Fruit fly (Drosophila melanogaster) whole organism, adult: Measurements from ENCODE around the gene Pcd.

Experiments used
- CG11617 ChIP-seq: fragments of 200-800 bp; sonication (Bioruptor generic); optimal IDR thresholded peaks from 2 replicates; lab custom pipeline; 2017; ENCODE audit warnings: mild to moderate bottlenecking, missing biosample characterization, missing genetic modification reagents, missing genetic modification characterization
- CG12768 ChIP-seq: fragments of 200-800 bp; sonication (Bioruptor generic); optimal IDR thresholded peaks from 2 replicates; lab custom pipeline; 2017; ENCODE audit warnings: missing biosample characterization, missing genetic modification characterization, mild to moderate bottlenecking, moderate library complexity, missing genetic modification reagents
- CG14711 ChIP-seq: fragments of 200-800 bp; sonication (Bioruptor generic); optimal IDR thresholded peaks from 2 replicates; lab custom pipeline; 2018; ENCODE audit warnings: missing biosample characterization, mild to moderate bottlenecking, missing genetic modification characterization, moderate library complexity
- CG1620 ChIP-seq: fragments of 200-800 bp; sonication (Bioruptor generic); optimal IDR thresholded peaks from 2 replicates; lab custom pipeline; 2016; ENCODE audit warnings: missing biosample characterization, missing genetic modification characterization
- CG33017 ChIP-seq: fragments of 200-800 bp; sonication (Bioruptor generic); optimal IDR thresholded peaks from 2 replicates; lab custom pipeline; 2018; ENCODE audit warnings: missing biosample characterization, mild to moderate bottlenecking, missing genetic modification characterization, moderate library complexity
- CG5204 ChIP-seq: fragments of 200-800 bp; sonication (Bioruptor generic); optimal IDR thresholded peaks from 2 replicates; lab custom pipeline; 2016; ENCODE audit warnings: missing biosample characterization, missing genetic modification characterization
- CG7045 ChIP-seq: fragments of 200-800 bp; sonication (Bioruptor generic); optimal IDR thresholded peaks from 2 replicates; lab custom pipeline; 2017; ENCODE audit warnings: missing biosample characterization, mild to moderate bottlenecking, missing genetic modification characterization
- CG7101 ChIP-seq: fragments of 200-800 bp; sonication (Bioruptor generic); optimal IDR thresholded peaks from 2 replicates; lab custom pipeline; 2018; ENCODE audit warnings: missing biosample characterization, mild to moderate bottlenecking, missing genetic modification characterization, moderate library complexity
- Clk ChIP-seq: fragments of 200-800 bp; sonication (Bioruptor generic); optimal IDR thresholded peaks from 2 replicates; lab custom pipeline; 2017; ENCODE audit warnings: missing biosample characterization, missing genetic modification characterization
- Crg-1 ChIP-seq: fragments of 200-800 bp; sonication (Bioruptor generic); optimal IDR thresholded peaks from 2 replicates; lab custom pipeline; 2016; ENCODE audit warnings: missing biosample characterization, missing genetic modification characterization
- Hr96 ChIP-seq: fragments of 200-800 bp; sonication (Bioruptor generic); optimal IDR thresholded peaks from 2 replicates; lab custom pipeline; 2016; ENCODE audit warnings: missing biosample characterization, missing genetic modification characterization
- Mnt ChIP-seq: fragments of 200-800 bp; sonication (Bioruptor generic); optimal IDR thresholded peaks from 2 replicates; lab custom pipeline; 2016; ENCODE audit warnings: missing biosample characterization, mild to moderate bottlenecking, missing genetic modification characterization
- bab1 ChIP-seq: fragments of 200-800 bp; sonication (Bioruptor generic); optimal IDR thresholded peaks from 3 replicates; lab custom pipeline; 2019; ENCODE audit warnings: missing biosample characterization, mild to moderate bottlenecking, missing genetic modification characterization, moderate library complexity
- cic ChIP-seq: fragments of 200-800 bp; sonication (Bioruptor generic); optimal IDR thresholded peaks from 2 replicates; lab custom pipeline; 2017; ENCODE audit warnings: missing biosample characterization, mild to moderate bottlenecking, missing genetic modification characterization, moderate library complexity
- cnc ChIP-seq, 2 experiments: fragments of >200 bp; optimal IDR thresholded peaks; 2 replicates each; lab custom pipeline; 2017
- kay ChIP-seq: fragments of 200-800 bp; sonication (Bioruptor generic); peaks from one replicate; lab custom pipeline; 2016; ENCODE audit warnings: missing biosample characterization, missing genetic modification characterization, borderline replicate concordance
- ovo ChIP-seq: fragments of 200-800 bp; sonication (Bioruptor generic); optimal IDR thresholded peaks from 2 replicates; lab custom pipeline; 2016; ENCODE audit warnings: missing biosample characterization, missing genetic modification characterization
- pad ChIP-seq: fragments of 200-800 bp; sonication (Bioruptor generic); optimal IDR thresholded peaks from 3 replicates; lab custom pipeline; 2017; ENCODE audit warnings: missing biosample characterization, missing genetic modification characterization, mild to moderate bottlenecking, moderate library complexity, missing genetic modification reagents
- tj ChIP-seq: fragments of 200-800 bp; sonication (Bioruptor generic); optimal IDR thresholded peaks from 3 replicates; lab custom pipeline; 2017; ENCODE audit warnings: missing biosample characterization, mild to moderate bottlenecking, missing genetic modification characterization, moderate library complexity
- toe ChIP-seq: fragments of 200-800 bp; sonication (Bioruptor generic); optimal IDR thresholded peaks from 2 replicates; lab custom pipeline; 2016; ENCODE audit warnings: missing biosample characterization, missing genetic modification characterization

Pcd gene

DNA sequence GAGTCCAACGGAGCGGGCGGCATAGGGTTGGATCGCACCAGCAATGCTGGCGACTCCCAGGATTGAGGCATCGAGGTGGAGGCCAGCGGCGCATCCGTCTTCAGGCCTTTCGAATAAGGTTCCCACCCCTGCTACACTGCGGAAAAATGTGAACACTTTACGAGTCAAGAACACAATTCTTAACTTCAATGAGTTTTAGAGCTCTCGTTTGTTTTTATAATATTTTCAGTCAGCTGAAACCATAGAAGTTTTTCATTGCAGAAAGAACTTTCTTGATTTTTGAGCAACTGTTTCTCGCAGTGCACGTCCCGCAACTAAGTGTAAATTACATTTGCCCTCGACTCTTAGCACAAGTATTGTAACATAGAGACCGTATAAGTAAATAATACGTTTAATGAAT lies 26.6 kb upstream of the Pcd start:
- TF ChIP-seq CG33017 (tag; lab: Kevin White, UChicago) = no peak
- TF ChIP-seq Clk (GFP tag; lab: Kevin White, UChicago) = no peak

DNA sequence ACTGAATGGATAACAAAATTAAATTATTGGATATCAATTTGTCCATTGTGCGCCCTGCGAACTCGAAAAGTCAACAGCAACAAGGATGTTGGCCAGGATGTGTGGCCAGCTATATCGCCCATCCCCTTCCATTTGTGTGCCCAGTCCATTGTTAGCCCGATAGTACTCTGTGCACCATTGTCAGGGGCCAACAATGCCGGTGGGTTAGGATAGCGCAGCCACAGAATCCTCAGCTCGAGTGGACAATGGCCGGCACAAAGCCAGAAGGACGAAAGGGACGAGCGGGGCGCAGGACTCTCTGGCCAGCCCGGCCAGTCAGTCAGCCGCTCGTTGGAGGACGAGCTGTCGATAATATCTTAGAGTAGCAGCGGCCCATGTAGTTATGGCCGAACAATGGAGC lies 25.1 kb upstream of the Pcd start:
- TF ChIP-seq CG1620 (GFP tag; lab: Kevin White, UChicago) (no peak), ovo (GFP tag; lab: Kevin White, UChicago) (no peak), pad (no peak), Clk (GFP tag; lab: Kevin White, UChicago) (no peak), CG33017 (tag; lab: Kevin White, UChicago) (no peak), Crg-1 (GFP tag; lab: Kevin White, UChicago) (no peak), CG12768 (GFP tag; lab: Kevin White, UChicago) (no peak), cic (GFP tag; lab: Kevin White, UChicago) (no peak), bab1 (no peak), Mnt (GFP tag; lab: Kevin White, UChicago) (no peak), Hr96 (GFP tag; lab: Kevin White, UChicago) (no peak), toe (no peak), CG5204 (no peak), CG11617 (GFP tag; lab: Kevin White, UChicago) (no peak), CG7101 (tag; lab: Kevin White, UChicago) (no peak), cnc (optimal IDR thresholded peaks at IDR 0.05; lab: Kevin White, UChicago) (no peak), kay (no peak), CG14711 (tag; lab: Kevin White, UChicago) (no peak), tj (GFP tag; lab: Kevin White, UChicago) (no peak)

- TF ChIP-seq CG5204 (no peak), CG14711 (tag; lab: Kevin White, UChicago) (no peak), Hr96 (GFP tag; lab: Kevin White, UChicago) (no peak), Mnt (GFP tag; lab: Kevin White, UChicago) (no peak), toe (no peak), CG33017 (tag; lab: Kevin White, UChicago) (no peak), tj (GFP tag; lab: Kevin White, UChicago) (no peak), bab1 (no peak), Clk (GFP tag; lab: Kevin White, UChicago) (no peak), CG1620 (GFP tag; lab: Kevin White, UChicago) (no peak), CG7101 (tag; lab: Kevin White, UChicago) (no peak), pad (no peak), CG11617 (GFP tag; lab: Kevin White, UChicago) (no peak), cic (GFP tag; lab: Kevin White, UChicago) (no peak), Crg-1 (GFP tag; lab: Kevin White, UChicago) (no peak), CG12768 (GFP tag; lab: Kevin White, UChicago) (no peak), kay (no peak), cnc (optimal IDR thresholded peaks at IDR 0.05; lab: Kevin White, UChicago) (no peak), CG7045 (no peak), ovo (GFP tag; lab: Kevin White, UChicago) (no peak)
Observed at dm6 chr3R:29699220-29699619, 23.7 kb upstream of the Pcd start.

DNA sequence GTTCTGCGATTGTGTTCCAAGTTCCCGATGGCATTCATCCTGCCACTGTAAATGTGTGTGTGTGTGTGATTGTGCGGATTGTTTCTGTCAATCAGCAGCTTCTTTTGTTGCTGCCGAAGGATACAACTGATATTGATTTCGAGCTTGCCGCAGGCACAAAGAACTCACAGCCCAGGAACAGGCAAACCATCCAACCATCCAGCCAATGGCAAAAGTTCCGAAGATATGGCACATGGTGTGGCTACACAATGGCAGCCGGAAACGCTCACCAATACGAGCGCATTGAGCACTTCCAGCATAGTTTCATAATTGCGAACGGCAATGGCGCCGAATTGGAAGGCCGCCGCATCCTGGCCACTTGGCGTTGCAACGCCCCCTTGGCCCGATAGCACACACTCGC lies 21.2 kb upstream of the Pcd start:
- TF ChIP-seq CG14711 (tag; lab: Kevin White, UChicago) (no peak), CG33017 (tag; lab: Kevin White, UChicago) (no peak), tj (GFP tag; lab: Kevin White, UChicago) (no peak), CG5204 (no peak), Crg-1 (GFP tag; lab: Kevin White, UChicago) (no peak), cic (GFP tag; lab: Kevin White, UChicago) (no peak), Hr96 (GFP tag; lab: Kevin White, UChicago) (no peak), kay (no peak), bab1 (no peak), Clk (GFP tag; lab: Kevin White, UChicago) (no peak), Mnt (GFP tag; lab: Kevin White, UChicago) (no peak)

DNA sequence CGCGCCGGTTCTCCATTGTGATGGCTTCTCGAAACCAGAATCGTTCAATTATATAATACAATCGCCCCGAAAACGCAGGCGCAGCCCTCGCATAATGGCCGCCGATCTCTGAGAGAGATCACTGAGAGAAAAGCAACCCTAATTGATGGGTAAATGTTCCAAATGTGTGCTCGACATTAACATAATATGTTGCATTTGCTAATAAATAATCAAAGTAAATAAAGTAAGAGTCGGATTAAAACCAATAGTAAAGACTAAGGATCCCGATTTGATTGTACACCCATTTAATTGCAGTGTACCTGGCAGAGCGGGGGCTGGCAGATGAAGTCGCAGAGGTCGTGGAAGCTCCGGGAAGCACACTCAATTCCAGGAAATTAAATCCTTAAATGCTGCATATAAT lies 18.4 kb upstream of the Pcd start:
- no peak for TF ChIP-seq Hr96 (GFP tag; lab: Kevin White, UChicago)
- no peak for TF ChIP-seq kay
- TF ChIP-seq CG14711 (tag; lab: Kevin White, UChicago) = no peak
- TF ChIP-seq cnc (optimal IDR thresholded peaks at IDR 0.05; lab: Kevin White, UChicago) = no peak
- no peak for TF ChIP-seq pad
- no peak for TF ChIP-seq CG7045
- TF ChIP-seq CG1620 (GFP tag; lab: Kevin White, UChicago) = no peak
- TF ChIP-seq CG7101 (tag; lab: Kevin White, UChicago) = no peak
- no peak for TF ChIP-seq CG5204
- no peak for TF ChIP-seq tj (GFP tag; lab: Kevin White, UChicago)
- no peak for TF ChIP-seq CG33017 (tag; lab: Kevin White, UChicago)
- TF ChIP-seq ovo (GFP tag; lab: Kevin White, UChicago) = no peak
- no peak for TF ChIP-seq cic (GFP tag; lab: Kevin White, UChicago)
- TF ChIP-seq bab1 = no peak

DNA sequence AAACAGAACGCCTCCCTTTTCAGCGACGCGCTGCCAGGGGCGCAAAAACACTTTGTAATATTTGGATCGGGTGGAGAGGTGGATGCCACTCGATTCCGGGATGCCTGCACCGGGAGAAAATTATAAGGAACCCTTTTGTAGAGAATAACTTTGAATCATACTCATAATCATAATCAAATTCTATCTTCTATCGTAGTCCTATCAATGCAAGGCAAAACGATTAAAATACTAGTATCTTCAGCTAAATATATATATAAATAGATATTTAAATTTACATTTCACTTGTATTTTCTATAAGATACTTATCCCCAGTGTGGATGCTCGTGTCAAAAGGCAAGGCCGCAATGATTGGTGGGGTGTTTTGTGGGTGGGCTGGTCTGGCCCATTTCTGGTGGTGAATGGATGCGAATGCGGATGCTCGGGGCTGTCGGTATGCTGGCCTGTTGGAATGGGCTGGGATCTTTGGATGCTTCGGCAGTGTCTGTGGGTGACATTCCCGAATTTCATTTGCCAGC lies 17.1 kb upstream of the Pcd start:
- TF ChIP-seq cnc (optimal IDR thresholded peaks at IDR 0.05; lab: Kevin White, UChicago) (no peak), Hr96 (GFP tag; lab: Kevin White, UChicago) (no peak), CG14711 (tag; lab: Kevin White, UChicago) (no peak), tj (GFP tag; lab: Kevin White, UChicago) (no peak), Mnt (GFP tag; lab: Kevin White, UChicago) (no peak), bab1 (no peak), cic (GFP tag; lab: Kevin White, UChicago) (no peak), CG7101 (tag; lab: Kevin White, UChicago) (no peak), pad (no peak), kay (no peak)
